Worm (Caenorhabditis elegans) whole organism, midembryonic: Measurements from ENCODE around the gene srbc-58.

ENCODE experiments used
- flt-1 ChIP-seq: fragments of 200-800 bp; sonication (Bioruptor generic); IDR thresholded peaks from 2 replicates; pipeline ENCODE4 v1.3.6; 2022; ENCODE audit warnings: missing genetic modification characterization, missing compliant biosample characterization
- med-1 ChIP-seq: sonication (generic microtip); optimal IDR thresholded peaks from 2 replicates; lab custom pipeline; 2017; ENCODE audit warnings: missing genetic modification characterization, mild to moderate bottlenecking, missing compliant biosample characterization, antibody characterized with exemption, missing genetic modification reagents; ENCODE audit not compliant: insufficient read depth
- ref-1 ChIP-seq: fragments of 200-800 bp; sonication (Bioruptor generic); conservative IDR thresholded peaks from 2 replicates; pipeline ENCODE4 v1.3.6; 2022; ENCODE audit warnings: missing genetic modification reagents, missing genetic modification characterization, missing compliant biosample characterization
- ztf-23 ChIP-seq: fragments of 200-800 bp; sonication (Bioruptor generic); IDR thresholded peaks from 2 replicates; pipeline ENCODE4 v1.3.6; 2022; ENCODE audit warnings: missing genetic modification reagents, missing genetic modification characterization, missing compliant biosample characterization

ce11 chrV:779999-780398, 5.2 kb downstream of the srbc-58 start, which contains the start of gene srbc-60:
- no peak for TF ChIP-seq med-1
- no peak for TF ChIP-seq flt-1
- TF ChIP-seq ref-1 (GFP tag; lab: Robert Waterston, UW), result no peak
- TF ChIP-seq ztf-23 (GFP tag; lab: Robert Waterston, UW), result no peak
